Worm (Caenorhabditis elegans): ENCODE results near the gene csq-1.

ce11 chrX:14699866-14700265 is 15.2 kb downstream of the csq-1 start, which contains the start of gene hch-1:
- no peak for TF ChIP-seq dao-5 (tag; optimal IDR thresholded peaks at IDR 0.05)
- TF ChIP-seq him-1 (tag; optimal IDR thresholded peaks at IDR 0.05) = no peak

Measured in whole organism, L4/young adult.